Fruit fly (Drosophila melanogaster): Measurements from ENCODE around the gene CG7542.

The CG7542 gene

dm6 chr3L:17513893-17514616, 35.6 kb upstream of the CG7542 start, which contains the start of the genes U4-U6-60K and CG7564 (continued):
- TF ChIP-seq pho (GFP tag; optimal IDR thresholded peaks at IDR 0.05), result peak; percentile 60
- peak; percentile 48 to 63 for TF ChIP-seq dpn (GFP tag; optimal IDR thresholded peaks at IDR 0.05)
- peak; percentile 81 for TF ChIP-seq CG2120 (GFP tag; optimal IDR thresholded peaks at IDR 0.05)
- no peak for TF ChIP-seq kah (GFP tag; optimal IDR thresholded peaks at IDR 0.05)
- TF ChIP-seq CG9932 (GFP tag; IDR thresholded peaks at IDR 0.05), result peak; percentile 95
- no peak for TF ChIP-seq sc (optimal IDR thresholded peaks at IDR 0.05)
- peak; percentile 7 for TF ChIP-seq sc (GFP tag; optimal IDR thresholded peaks at IDR 0.05)
- no peak for TF ChIP-seq ftz-f1 (GFP tag; optimal IDR thresholded peaks at IDR 0.05)
- TF ChIP-seq CG9876 (GFP tag; optimal IDR thresholded peaks at IDR 0.05), result peak; percentile 2
- TF ChIP-seq CG8388 (GFP tag; optimal IDR thresholded peaks at IDR 0.05), result peak; percentile 19
- TF ChIP-seq CG18262 (tag; optimal IDR thresholded peaks at IDR 0.05), result peak; percentile 54
- TF ChIP-seq CG3726 (GFP tag; IDR thresholded peaks at IDR 0.05), result no peak
- no peak for TF ChIP-seq Trl (optimal IDR thresholded peaks at IDR 0.05)
- peak; percentile 38 for TF ChIP-seq Trl (GFP tag; optimal IDR thresholded peaks at IDR 0.05)
- no peak for TF ChIP-seq Fer1 (GFP tag; optimal IDR thresholded peaks at IDR 0.05)
- peak; percentile 7 for TF ChIP-seq CHES-1-like (GFP tag; optimal IDR thresholded peaks at IDR 0.05)
- no peak for TF ChIP-seq gcm (GFP tag; optimal IDR thresholded peaks at IDR 0.05)
- no peak for TF ChIP-seq CG2202 (tag; optimal IDR thresholded peaks at IDR 0.05)
- peak; percentile 56 for TF ChIP-seq Elba2 (GFP tag; optimal IDR thresholded peaks at IDR 0.05)
- peak; percentile 65 for TF ChIP-seq Myb (GFP tag; optimal IDR thresholded peaks at IDR 0.05)
- no peak for TF ChIP-seq cwo (GFP tag; optimal IDR thresholded peaks at IDR 0.05)
- TF ChIP-seq Ada2b (GFP tag; IDR thresholded peaks at IDR 0.05), result no peak
- no peak for TF ChIP-seq pan (optimal IDR thresholded peaks at IDR 0.05)
- no peak for TF ChIP-seq pan (GFP tag; optimal IDR thresholded peaks at IDR 0.05 in 1 of 2, IDR thresholded peaks at IDR 0.05 in 1 of 2)
- TF ChIP-seq Bdp1 (GFP tag; optimal IDR thresholded peaks at IDR 0.05), result peak; percentile 64
- TF ChIP-seq pum (GFP tag; optimal IDR thresholded peaks at IDR 0.05), result peak; percentile 20
- no peak for TF ChIP-seq aop (GFP tag; IDR thresholded peaks at IDR 0.05)
- peak; percentile 14 for TF ChIP-seq twi (tag; optimal IDR thresholded peaks at IDR 0.05)
- TF ChIP-seq CkIIα-i1 (GFP tag; IDR thresholded peaks at IDR 0.05), result no peak
- peak; percentile 84 for TF ChIP-seq Dbx (GFP tag; IDR thresholded peaks at IDR 0.05)
- TF ChIP-seq org-1 (GFP tag; optimal IDR thresholded peaks at IDR 0.05), result no peak
- TF ChIP-seq ind (GFP tag; optimal IDR thresholded peaks at IDR 0.05), result peak; percentile 67
- TF ChIP-seq usp (GFP tag; optimal IDR thresholded peaks at IDR 0.05), result no peak
- peak; percentile 61 for TF ChIP-seq CG12942 (GFP tag; optimal IDR thresholded peaks at IDR 0.05)
- TF ChIP-seq kni (GFP tag; optimal IDR thresholded peaks at IDR 0.05), result peak; percentile 60
- TF ChIP-seq CG7786 (GFP tag; optimal IDR thresholded peaks at IDR 0.05), result peak; percentile 53
- TF ChIP-seq Chrac-16 (GFP tag; optimal IDR thresholded peaks at IDR 0.05), result peak; percentile 42
- no peak for TF ChIP-seq croc (GFP tag; conservative IDR thresholded peaks at IDR 0.05)
- peak; percentile 52 for TF ChIP-seq Camta (GFP tag; optimal IDR thresholded peaks at IDR 0.05)
- peak; percentile 37 for TF ChIP-seq CG17186 (GFP tag; optimal IDR thresholded peaks at IDR 0.05)
- TF ChIP-seq maf-S (GFP tag; optimal IDR thresholded peaks at IDR 0.05), result peak; percentile 28
- TF ChIP-seq slou (GFP tag; optimal IDR thresholded peaks at IDR 0.05), result peak; percentile 70
- TF ChIP-seq CG14050 (GFP tag; IDR thresholded peaks at IDR 0.05), result no peak
- peak; percentile 54 for TF ChIP-seq vvl (GFP tag; IDR thresholded peaks at IDR 0.05)
- TF ChIP-seq Hsf (GFP tag; optimal IDR thresholded peaks at IDR 0.05), result peak; percentile 75
- TF ChIP-seq D19A (tag; optimal IDR thresholded peaks at IDR 0.05), result no peak
- TF ChIP-seq CG11085 (GFP tag; IDR thresholded peaks at IDR 0.05), result peak; percentile 42
- TF ChIP-seq CG10366 (GFP tag; IDR thresholded peaks at IDR 0.05), result peak; percentile 51
- no peak for TF ChIP-seq CG8359 (GFP tag; optimal IDR thresholded peaks at IDR 0.05; ENCODE audit: borderline replicate concordance)
- no peak; the same call in 1 of the 2 replicates for TF ChIP-seq Rx (GFP tag; IDR thresholded peaks at IDR 0.05)
- no peak for TF ChIP-seq yki (optimal IDR thresholded peaks at IDR 0.05)
- peak; percentile 49; the same call in 1 of the 2 replicates for TF ChIP-seq CG8765 (GFP tag; IDR thresholded peaks at IDR 0.05)
- no peak for TF ChIP-seq Awh (GFP tag; IDR thresholded peaks at IDR 0.05)

All from whole organism, embryonic.